Fruit fly (Drosophila melanogaster) whole organism, prepupa: ENCODE measurements around the gene CG15734.

Source experiments
- Blimp-1 ChIP-seq: fragments of 200-800 bp; sonication (Bioruptor generic); optimal IDR thresholded peaks from 3 replicates; lab custom pipeline; 2017; ENCODE audit warnings: missing biosample characterization, missing genetic modification characterization, mild to moderate bottlenecking, moderate library complexity, missing genetic modification reagents
- CG1621 ChIP-seq: fragments of 200-800 bp; sonication (Bioruptor generic); optimal IDR thresholded peaks from 3 replicates; lab custom pipeline; 2018; ENCODE audit warnings: missing biosample characterization, mild to moderate bottlenecking, missing genetic modification characterization
- CG3032 ChIP-seq: fragments of 200-800 bp; optimal IDR thresholded peaks from 2 replicates; lab custom pipeline; 2019; ENCODE audit warnings: missing biosample characterization, mild to moderate bottlenecking, missing genetic modification characterization, moderate library complexity
- CG7368 ChIP-seq: fragments of 200-800 bp; sonication (Bioruptor generic); optimal IDR thresholded peaks from 3 replicates; lab custom pipeline; 2016; ENCODE audit warnings: missing biosample characterization, missing genetic modification characterization
- Gug ChIP-seq: fragments of 200-800 bp; sonication (Bioruptor generic); IDR thresholded peaks from 2 replicates; pipeline ENCODE4 v1.3.6; 2022; ENCODE audit warnings: missing biosample characterization, missing genetic modification characterization
- Lpt ChIP-seq: fragments of 200-800 bp; sonication (Bioruptor generic); optimal IDR thresholded peaks from 3 replicates; lab custom pipeline; 2016; ENCODE audit warnings: missing biosample characterization, missing genetic modification characterization
- Smox ChIP-seq: fragments of 200-800 bp; sonication (Bioruptor generic); optimal IDR thresholded peaks from 3 replicates; lab custom pipeline; 2016; ENCODE audit warnings: missing biosample characterization, missing genetic modification characterization
- Sox14 ChIP-seq: fragments of 200-800 bp; sonication (Bioruptor generic); optimal IDR thresholded peaks from 3 replicates; lab custom pipeline; 2016; ENCODE audit warnings: missing biosample characterization, missing genetic modification characterization
- acj6 ChIP-seq: fragments of 200-800 bp; sonication (Bioruptor generic); optimal IDR thresholded peaks from 3 replicates; lab custom pipeline; 2016; ENCODE audit warnings: missing biosample characterization, missing genetic modification characterization
- salr ChIP-seq, 2 experiments: fragments of 200-800 bp; sonication (Bioruptor generic); optimal IDR thresholded peaks; 3 replicates each; lab custom pipeline; 2016 to 2018; ENCODE audit warnings: missing biosample characterization in 2 of 2, missing genetic modification characterization in 2 of 2, mild to moderate bottlenecking in 1 of 2
- spab ChIP-seq: fragments of 200-800 bp; sonication (Bioruptor generic); optimal IDR thresholded peaks from 2 replicates; lab custom pipeline; 2017; ENCODE audit warnings: missing biosample characterization, mild to moderate bottlenecking, missing genetic modification characterization, missing genetic modification reagents

DNA sequence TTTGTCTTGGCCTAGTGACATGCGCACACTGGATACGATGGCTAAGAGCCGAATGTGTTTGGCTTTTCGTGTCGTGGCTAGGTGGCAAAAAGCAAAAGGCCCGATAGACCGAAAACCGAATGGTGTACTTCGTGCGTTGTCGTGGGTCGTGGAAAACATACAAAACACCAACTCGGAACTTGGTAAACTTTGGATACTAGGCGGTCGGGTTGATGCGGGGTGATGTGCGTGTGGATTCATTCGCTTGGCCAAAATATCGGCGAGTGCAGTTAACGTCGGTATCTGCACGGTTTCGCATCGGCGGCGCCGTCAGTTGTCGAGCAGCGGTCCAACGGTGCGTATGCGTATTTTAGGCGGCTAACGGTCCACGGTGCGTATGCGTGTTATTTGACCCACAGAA lies 41.2 kb upstream of the CG15734 start:
- TF ChIP-seq acj6 (GFP tag; lab: Kevin White, UChicago) (no peak), CG1621 (no peak), Lpt (GFP tag; lab: Kevin White, UChicago) (no peak), CG3032 (tag; lab: Kevin White, UChicago) (no peak), Smox (GFP tag; lab: Kevin White, UChicago) (no peak), Gug (GFP tag; lab: Robert Waterston, UW) (no peak), Blimp-1 (GFP tag; lab: Kevin White, UChicago) (no peak), CG7368 (GFP tag; lab: Kevin White, UChicago) (no peak), Sox14 (GFP tag; lab: Kevin White, UChicago) (no peak), salr (GFP tag; optimal IDR thresholded peaks at IDR 0.05; lab: Kevin White, UChicago) (no peak), spab (GFP tag; lab: Kevin White, UChicago) (no peak)
